Fruit fly (Drosophila melanogaster): ENCODE measurements around the gene Tom20.

Gene Tom20

dm6 chr3L:20027735-20028134, 27.3 kb downstream of the Tom20 start, which contains the start of gene CG14183:
Gene CG14183, minus strand, starts transcription at chr3L:20027835.
- no peak for TF ChIP-seq ttk (optimal IDR thresholded peaks at IDR 0.05)
- TF ChIP-seq Myc (optimal IDR thresholded peaks at IDR 0.05) = no peak
- TF ChIP-seq Sin3A (optimal IDR thresholded peaks at IDR 0.05) = no peak
- TF ChIP-seq psq (optimal IDR thresholded peaks at IDR 0.05) = no peak
- no peak for TF ChIP-seq insv (optimal IDR thresholded peaks at IDR 0.05)
- no peak for TF ChIP-seq h (optimal IDR thresholded peaks at IDR 0.05)

dm6 chr3L:20028753-20029152, 28.3 kb downstream of the Tom20 start, which contains the start of gene Lamtor1:
Gene Lamtor1, minus strand, starts transcription at chr3L:20029020.
- TF ChIP-seq psq (optimal IDR thresholded peaks at IDR 0.05) (peak; percentile 79), h (optimal IDR thresholded peaks at IDR 0.05) (no peak)

dm6 chr3L:20036610-20037009, 36.2 kb downstream of the Tom20 start:
- TF ChIP-seq ttk (optimal IDR thresholded peaks at IDR 0.05) (no peak), insv (optimal IDR thresholded peaks at IDR 0.05) (no peak), Sin3A (optimal IDR thresholded peaks at IDR 0.05) (no peak), Myc (optimal IDR thresholded peaks at IDR 0.05) (no peak), psq (optimal IDR thresholded peaks at IDR 0.05) (no peak), h (optimal IDR thresholded peaks at IDR 0.05) (no peak)

Measured in Kc167 (cell line).